Worm (Caenorhabditis elegans): Measurements from ENCODE around the gene C16D2.3.

C16D2.3 gene

ce11 chrII:9178811-9179210 lies 40.9 kb downstream of the C16D2.3 start:
- TF ChIP-seq gmeb-1 (tag; optimal IDR thresholded peaks at IDR 0.05) (no peak), nhr-6 (tag; optimal IDR thresholded peaks at IDR 0.05) (no peak), mab-5 (tag; optimal IDR thresholded peaks at IDR 0.05) (no peak), dmd-4 (tag; optimal IDR thresholded peaks at IDR 0.05) (no peak), egl-27 (tag; optimal IDR thresholded peaks at IDR 0.05) (no peak), lin-11 (tag; optimal IDR thresholded peaks at IDR 0.05) (no peak), F13H6.1 (tag; optimal IDR thresholded peaks at IDR 0.05) (no peak), nhr-77 (tag; optimal IDR thresholded peaks at IDR 0.05) (no peak)

DNA sequence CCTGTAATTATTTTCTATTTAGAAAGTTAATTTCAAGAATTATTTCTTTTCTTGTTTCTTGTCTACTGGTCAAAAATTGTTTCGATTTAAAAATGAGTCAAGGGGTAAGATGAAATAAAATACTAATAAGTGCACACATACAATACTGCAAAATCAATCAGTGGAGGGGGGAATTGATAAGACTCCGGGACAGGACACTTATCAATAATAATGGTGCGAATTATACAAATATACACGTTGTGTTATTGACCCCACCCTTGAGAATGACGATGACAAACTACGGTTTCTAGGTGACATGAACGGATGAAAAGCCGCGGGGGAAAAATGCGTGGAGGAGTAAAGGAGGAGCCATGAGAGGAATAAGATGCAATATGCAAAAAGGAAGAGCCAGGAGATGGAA lies 43.3 kb downstream of the C16D2.3 start:
- TF ChIP-seq fos-1 (tag; optimal IDR thresholded peaks at IDR 0.05) (peak; percentile 92), aly-2 (tag; optimal IDR thresholded peaks at IDR 0.05) (no peak), ceh-16 (tag; optimal IDR thresholded peaks at IDR 0.05) (no peak), ama-1 (optimal IDR thresholded peaks at IDR 0.05) (no peak), mab-5 (tag; optimal IDR thresholded peaks at IDR 0.05) (no peak)

ce11 chrII:9185915-9186314 lies 48.0 kb downstream of the C16D2.3 start:
- TF ChIP-seq mbf-1 (tag; optimal IDR thresholded peaks at IDR 0.05) (no peak), sma-3 (GFP tag; optimal IDR thresholded peaks at IDR 0.05) (no peak), nhr-237 (tag; optimal IDR thresholded peaks at IDR 0.05) (no peak), nhr-129 (tag; optimal IDR thresholded peaks at IDR 0.05) (no peak), nhr-11 (tag; optimal IDR thresholded peaks at IDR 0.05) (no peak), lsy-2 (tag; optimal IDR thresholded peaks at IDR 0.05) (no peak), C34F6.9 (tag; optimal IDR thresholded peaks at IDR 0.05) (no peak), unc-55 (GFP tag; optimal IDR thresholded peaks at IDR 0.05) (no peak), lin-13 (GFP tag; optimal IDR thresholded peaks at IDR 0.05) (no peak)
